Worm (Caenorhabditis elegans) whole organism, L1 larva: ENCODE data around the gene irld-56.

Experiments used
- C04F5.9 ChIP-seq: sonication (generic microtip); optimal IDR thresholded peaks from 2 replicates; lab custom pipeline; 2016; ENCODE audit warnings: missing genetic modification characterization, missing compliant biosample characterization
- C34B4.2 ChIP-seq: sonication (generic microtip); optimal IDR thresholded peaks from 2 replicates; lab custom pipeline; 2017; ENCODE audit warnings: mild to moderate bottlenecking, missing genetic modification characterization, missing compliant biosample characterization
- F16B12.6 ChIP-seq: fragments of 150-350 bp; optimal IDR thresholded peaks from 2 replicates; lab custom pipeline; 2014; ENCODE audit warnings: missing biosample characterization, missing genetic modification characterization
- Y116A8C.19 ChIP-seq: sonication (generic microtip); optimal IDR thresholded peaks from 2 replicates; lab custom pipeline; 2016; ENCODE audit warnings: missing compliant biosample characterization, missing genetic modification characterization, borderline replicate concordance
- aha-1 ChIP-seq: fragments of 150-350 bp; optimal IDR thresholded peaks from 2 replicates; lab custom pipeline; 2014; ENCODE audit warnings: missing biosample characterization, missing genetic modification characterization
- alr-1 ChIP-seq: fragments of 200-800 bp; sonication (Bioruptor generic); optimal IDR thresholded peaks from 2 replicates; lab custom pipeline; 2018; ENCODE audit warnings: borderline replicate concordance, mild to moderate bottlenecking, missing genetic modification characterization, missing compliant biosample characterization
- ama-1 ChIP-seq: fragments of 150-350 bp; optimal IDR thresholded peaks from 2 replicates; lab custom pipeline; 2014
- ceh-63 ChIP-seq: fragments of 200-800 bp; sonication (Bioruptor generic); optimal IDR thresholded peaks from 2 replicates; lab custom pipeline; 2018; ENCODE audit warnings: mild to moderate bottlenecking, missing genetic modification characterization, missing compliant biosample characterization
- ceh-8 ChIP-seq: fragments of 200-800 bp; sonication (Bioruptor generic); optimal IDR thresholded peaks from 2 replicates; lab custom pipeline; 2018; ENCODE audit warnings: mild to moderate bottlenecking, missing genetic modification characterization, moderate library complexity, missing compliant biosample characterization
- ceh-88 ChIP-seq: fragments of 200-800 bp; sonication (Bioruptor generic); IDR thresholded peaks from 2 replicates; pipeline ENCODE4 v1.3.6; 2022; ENCODE audit warnings: missing genetic modification characterization, missing compliant biosample characterization
- ceh-90 ChIP-seq: sonication (generic microtip); optimal IDR thresholded peaks from 2 replicates; lab custom pipeline; 2016; ENCODE audit warnings: missing genetic modification characterization, missing compliant biosample characterization
- ces-1 ChIP-seq: fragments of 150-350 bp; optimal IDR thresholded peaks from 2 replicates; lab custom pipeline; 2014; ENCODE audit warnings: missing biosample characterization, missing genetic modification reagents, missing genetic modification characterization
- dsc-1 ChIP-seq: sonication (generic microtip); optimal IDR thresholded peaks from 2 replicates; lab custom pipeline; 2016; ENCODE audit warnings: mild to moderate bottlenecking, missing genetic modification characterization, missing compliant biosample characterization
- efl-1 ChIP-seq, 4 experiments: fragments of 150-350 bp; optimal IDR thresholded peaks in 3 of 4; peaks in 1 of 4; 1 replicate in 1 of 4; 2 replicates in 3 of 4; lab custom pipeline; 2014; ENCODE audit warnings: missing biosample characterization in 2 of 4, missing genetic modification characterization in 2 of 4, missing genetic modification reagents in 2 of 4
- efl-3 ChIP-seq: fragments of 200-800 bp; sonication (Bioruptor generic); optimal IDR thresholded peaks from 2 replicates; lab custom pipeline; 2018; ENCODE audit warnings: mild to moderate bottlenecking, missing genetic modification characterization, missing compliant biosample characterization
- egl-13 ChIP-seq: sonication (generic microtip); optimal IDR thresholded peaks from 2 replicates; lab custom pipeline; 2016; ENCODE audit warnings: missing genotype, missing genetic modification reagents, missing genetic modification characterization, missing compliant biosample characterization
- egl-27 ChIP-seq, 2 experiments: fragments of 150-350 bp in 1 of 2; sonication (generic microtip); optimal IDR thresholded peaks; 3 replicates each; lab custom pipeline; 2017 to 2018; ENCODE audit warnings: missing biosample characterization in 2 of 2, missing genetic modification characterization in 2 of 2, missing genetic modification reagents in 2 of 2
- elt-3 ChIP-seq, 6 experiments: fragments of 150-350 bp in 1 of 6; sonication (generic microtip); optimal IDR thresholded peaks; 2 replicates each; lab custom pipeline; 2017 to 2018; ENCODE audit warnings: missing biosample characterization in 6 of 6, missing genetic modification characterization in 6 of 6, inconsistent platforms in 1 of 6
- ets-5 ChIP-seq: fragments of 200-800 bp; sonication (Bioruptor generic); IDR thresholded peaks from 2 replicates; pipeline ENCODE4 v1.3.6; 2022; ENCODE audit warnings: missing genetic modification characterization, missing compliant biosample characterization
- fkh-4 ChIP-seq: sonication (generic microtip); optimal IDR thresholded peaks from 2 replicates; lab custom pipeline; 2016; ENCODE audit warnings: missing compliant biosample characterization, missing genetic modification characterization, borderline replicate concordance
- fkh-8 ChIP-seq: sonication (generic microtip); optimal IDR thresholded peaks from 2 replicates; lab custom pipeline; 2016; ENCODE audit warnings: mild to moderate bottlenecking, missing genetic modification characterization, missing compliant biosample characterization
- fos-1 ChIP-seq: fragments of 150-350 bp; optimal IDR thresholded peaks from 2 replicates; lab custom pipeline; 2014; ENCODE audit warnings: missing biosample characterization, missing genetic modification characterization
- grh-1 ChIP-seq: fragments of 200-800 bp; sonication (Bioruptor generic); IDR thresholded peaks from 2 replicates; pipeline ENCODE4 v1.3.6; 2022; ENCODE audit warnings: missing genetic modification reagents, missing genetic modification characterization, missing compliant biosample characterization
- irx-1 ChIP-seq: sonication (generic microtip); optimal IDR thresholded peaks from 2 replicates; lab custom pipeline; 2016; ENCODE audit warnings: missing genetic modification characterization, missing compliant biosample characterization
- isw-1 ChIP-seq: fragments of 200-800 bp; sonication (Bioruptor generic); IDR thresholded peaks from 2 replicates; pipeline ENCODE4 v1.3.6; 2022; ENCODE audit warnings: missing genetic modification characterization, missing compliant biosample characterization
- lin-14 ChIP-seq: fragments of 200-800 bp; sonication (Bioruptor generic); optimal IDR thresholded peaks from 2 replicates; lab custom pipeline; 2018; ENCODE audit warnings: mild to moderate bottlenecking, missing genetic modification characterization, moderate library complexity, missing compliant biosample characterization
- lin-35 ChIP-seq, 2 experiments: fragments of 150-350 bp; optimal IDR thresholded peaks; 2 replicates each; lab custom pipeline; 2014; ENCODE audit warnings: missing biosample characterization in 2 of 2, missing genetic modification characterization in 2 of 2, missing genetic modification reagents in 2 of 2
- lin-39 ChIP-seq: fragments of 150-350 bp; optimal IDR thresholded peaks from 2 replicates; lab custom pipeline; 2014; ENCODE audit warnings: missing biosample characterization, missing genetic modification reagents, missing genetic modification characterization
- lir-3 ChIP-seq: sonication (generic microtip); optimal IDR thresholded peaks from 2 replicates; lab custom pipeline; 2016; ENCODE audit warnings: mild to moderate bottlenecking, missing genetic modification characterization, moderate library complexity, missing compliant biosample characterization; ENCODE audit not compliant: poor library complexity
- mab-9 ChIP-seq: fragments of 200-800 bp; sonication (Bioruptor generic); IDR thresholded peaks from 2 replicates; pipeline ENCODE4 v1.3.6; 2022; ENCODE audit warnings: missing genetic modification reagents, missing genetic modification characterization, missing compliant biosample characterization
- mdl-1 ChIP-seq, 2 experiments: fragments of 150-350 bp; optimal IDR thresholded peaks; 2 replicates each; lab custom pipeline; 2014 to 2017; ENCODE audit warnings: missing biosample characterization in 2 of 2, missing genetic modification characterization in 2 of 2, inconsistent platforms in 1 of 2
- mep-1 ChIP-seq: fragments of 150-350 bp; optimal IDR thresholded peaks from 2 replicates; lab custom pipeline; 2014; ENCODE audit warnings: missing biosample characterization, missing genetic modification characterization
- nhr-28 ChIP-seq: fragments of 150-350 bp; optimal IDR thresholded peaks from 2 replicates; lab custom pipeline; 2014; ENCODE audit warnings: missing biosample characterization, missing genetic modification characterization
- nhr-84 ChIP-seq: sonication (generic microtip); optimal IDR thresholded peaks from 2 replicates; lab custom pipeline; 2017; ENCODE audit warnings: missing biosample characterization, missing genetic modification characterization
- pag-3 ChIP-seq: sonication (generic microtip); optimal IDR thresholded peaks from 2 replicates; lab custom pipeline; 2017; ENCODE audit warnings: missing genetic modification characterization, mild to moderate bottlenecking, missing compliant biosample characterization, antibody characterized with exemption, borderline replicate concordance; ENCODE audit not compliant: insufficient read depth
- rnt-1 ChIP-seq: sonication (generic microtip); optimal IDR thresholded peaks from 2 replicates; lab custom pipeline; 2016; ENCODE audit warnings: mild to moderate bottlenecking, missing genetic modification characterization, moderate library complexity, missing compliant biosample characterization
- skn-1 ChIP-seq: fragments of 150-350 bp; optimal IDR thresholded peaks from 2 replicates; lab custom pipeline; 2014; ENCODE audit warnings: missing biosample characterization, missing genetic modification characterization
- snpc-4 ChIP-seq: fragments of 150-350 bp; optimal IDR thresholded peaks from 2 replicates; lab custom pipeline; 2014; ENCODE audit warnings: missing biosample characterization, missing genetic modification characterization
- snu-23 ChIP-seq: sonication (generic microtip); optimal IDR thresholded peaks from 2 replicates; lab custom pipeline; 2016; ENCODE audit warnings: missing genetic modification characterization, missing compliant biosample characterization
- sup-37 ChIP-seq: fragments of 200-800 bp; sonication (Bioruptor generic); optimal IDR thresholded peaks from 2 replicates; lab custom pipeline; 2018; ENCODE audit warnings: mild to moderate bottlenecking, missing genetic modification characterization, missing compliant biosample characterization
- tlp-1 ChIP-seq: fragments of 150-350 bp; optimal IDR thresholded peaks from 2 replicates; lab custom pipeline; 2014; ENCODE audit warnings: missing biosample characterization, missing genetic modification characterization
- unc-130 ChIP-seq: fragments of 150-350 bp; optimal IDR thresholded peaks from 2 replicates; lab custom pipeline; 2017; ENCODE audit warnings: missing biosample characterization, missing genetic modification characterization, inconsistent platforms
- unc-30 ChIP-seq: sonication (generic microtip); optimal IDR thresholded peaks from 2 replicates; lab custom pipeline; 2017; ENCODE audit warnings: missing biosample characterization, missing genetic modification characterization
- unc-98 ChIP-seq: fragments of 200-800 bp; sonication (Bioruptor generic); IDR thresholded peaks from 2 replicates; pipeline ENCODE4 v1.3.6; 2022; ENCODE audit warnings: missing genetic modification characterization, missing compliant biosample characterization
- xbp-1 ChIP-seq: sonication (generic microtip); optimal IDR thresholded peaks from 2 replicates; lab custom pipeline; 2016; ENCODE audit warnings: missing genetic modification characterization, missing compliant biosample characterization
- zag-1 ChIP-seq: fragments of 150-350 bp; optimal IDR thresholded peaks from 2 replicates; lab custom pipeline; 2014; ENCODE audit warnings: missing biosample characterization, missing genetic modification characterization
- ztf-11 ChIP-seq, 2 experiments: sonication (generic microtip); optimal IDR thresholded peaks; 2 replicates each; lab custom pipeline; 2016 to 2017; ENCODE audit warnings: missing genetic modification characterization in 2 of 2, missing biosample characterization in 1 of 2, missing compliant biosample characterization in 1 of 2
- ztf-4 ChIP-seq: fragments of 150-350 bp; optimal IDR thresholded peaks from 2 replicates; lab custom pipeline; 2014; ENCODE audit warnings: missing biosample characterization, missing genetic modification characterization

Gene irld-56

DNA sequence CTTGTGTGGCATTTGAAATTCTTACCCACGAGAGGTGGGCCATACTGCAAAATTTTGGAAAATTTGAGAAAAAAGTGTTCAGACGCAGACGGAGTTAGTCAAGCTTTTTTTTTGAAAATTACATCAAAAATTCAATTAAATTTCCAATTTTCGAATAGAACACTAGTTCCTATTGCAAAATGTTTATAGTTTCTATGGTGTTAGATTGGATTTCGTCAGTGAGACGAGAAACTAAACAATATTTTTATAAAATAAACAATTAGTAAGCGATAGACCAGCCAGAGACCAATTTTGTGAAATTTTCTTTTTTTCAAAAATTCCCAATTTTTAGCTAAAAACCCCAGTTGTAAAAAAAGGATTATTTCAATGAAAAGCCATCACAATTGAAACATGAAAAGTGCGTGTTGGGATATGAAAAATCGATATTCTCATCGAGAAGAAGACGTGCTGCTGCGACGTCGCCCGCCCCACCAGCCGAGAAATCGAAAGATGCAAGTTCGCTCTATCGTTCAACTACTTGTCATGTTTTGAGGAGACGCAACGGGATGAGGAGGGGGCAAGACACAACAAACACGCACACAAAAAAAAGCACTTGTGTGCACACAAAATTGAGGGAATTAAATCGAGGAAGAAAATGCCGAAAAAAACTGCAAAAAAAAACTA lies 39.9 kb downstream of the irld-56 start, which contains the start of gene dnbp-1 (continued):
- TF ChIP-seq ceh-63 = no peak
- TF ChIP-seq lin-35 (GFP tag; optimal IDR thresholded peaks at IDR 0.05; lab: Kevin White, UChicago) = peak; percentile 66 to 71
- TF ChIP-seq mab-9 (GFP tag; lab: Robert Waterston, UW) = no peak
- TF ChIP-seq tlp-1 (tag; lab: Kevin White, UChicago) = no peak
- no peak for TF ChIP-seq egl-27 (tag; optimal IDR thresholded peaks at IDR 0.05; lab: Kevin White, UChicago)
- peak; percentile 91 for TF ChIP-seq lin-14
- TF ChIP-seq mdl-1 (tag; optimal IDR thresholded peaks at IDR 0.05; lab: Kevin White, UChicago) = peak in 1 of 2 experiments; percentile 51
- no peak for TF ChIP-seq C04F5.9 (tag; lab: Kevin White, UChicago)
- peak; percentile 46 for TF ChIP-seq snpc-4
- TF ChIP-seq ztf-4 (tag; lab: Kevin White, UChicago) = no peak
- peak; percentile 20 for TF ChIP-seq fos-1 (tag; lab: Kevin White, UChicago)
- TF ChIP-seq C34B4.2 = no peak
- TF ChIP-seq sup-37 (GFP tag; lab: Kevin White, UChicago) = no peak
- no peak for TF ChIP-seq zag-1 (tag; lab: Kevin White, UChicago)
- no peak for TF ChIP-seq ztf-11 (tag; optimal IDR thresholded peaks at IDR 0.05; lab: Kevin White, UChicago)
- no peak for TF ChIP-seq alr-1 (tag; lab: Kevin White, UChicago)
- peak; percentile 88 for TF ChIP-seq fkh-8 (tag; lab: Kevin White, UChicago)
- TF ChIP-seq dsc-1 = peak; percentile 26
- TF ChIP-seq xbp-1 (tag; lab: Kevin White, UChicago) = peak; percentile 66
- TF ChIP-seq lir-3 (tag; lab: Kevin White, UChicago) = no peak
- no peak for TF ChIP-seq unc-30 (tag; lab: Kevin White, UChicago)
- TF ChIP-seq elt-3 (tag; optimal IDR thresholded peaks at IDR 0.05; lab: Kevin White, UChicago) = no peak
- no peak for TF ChIP-seq ets-5
- TF ChIP-seq Y116A8C.19 = no peak
- peak; percentile 72 for TF ChIP-seq snu-23 (GFP tag; lab: Kevin White, UChicago)
- TF ChIP-seq fkh-4 (tag; lab: Kevin White, UChicago) = no peak
- TF ChIP-seq skn-1 = peak; percentile 71
- TF ChIP-seq unc-98 (GFP tag; lab: Robert Waterston, UW) = no peak
- no peak for TF ChIP-seq nhr-84
- no peak for TF ChIP-seq ama-1 (lab: Kevin White, UChicago)
- TF ChIP-seq mep-1 (tag; lab: Kevin White, UChicago) = no peak
- peak; percentile 41 for TF ChIP-seq isw-1
- no peak for TF ChIP-seq pag-3 (tag; lab: Kevin White, UChicago)
- TF ChIP-seq egl-13 (tag; lab: Kevin White, UChicago) = no peak
- TF ChIP-seq grh-1 = no peak
- TF ChIP-seq aha-1 (tag; lab: Kevin White, UChicago) = no peak
- no peak for TF ChIP-seq efl-3 (GFP tag; lab: Kevin White, UChicago)
- no peak for TF ChIP-seq ceh-88 (GFP tag; lab: Robert Waterston, UW)
- no peak for TF ChIP-seq ces-1
- TF ChIP-seq efl-1 (optimal IDR thresholded peaks at IDR 0.05; lab: Kevin White, UChicago) = peak; percentile 66 to 72
- peak; percentile 59 to 60 for TF ChIP-seq efl-1 (GFP tag; optimal IDR thresholded peaks at IDR 0.05 in 1 of 2; lab: Kevin White, UChicago)
- no peak for TF ChIP-seq ceh-8
- TF ChIP-seq unc-130 (tag; lab: Kevin White, UChicago) = peak; percentile 53
- peak; percentile 50 for TF ChIP-seq irx-1 (tag; lab: Kevin White, UChicago)
- TF ChIP-seq nhr-28 = no peak
- TF ChIP-seq lin-39 (tag; lab: Kevin White, UChicago) = no peak
- no peak for TF ChIP-seq rnt-1 (tag; lab: Kevin White, UChicago)
- TF ChIP-seq F16B12.6 (tag; lab: Kevin White, UChicago) = peak; percentile 51
- TF ChIP-seq ceh-90 = no peak
